Fruit fly (Drosophila melanogaster) whole organism, embryonic: Measurements from ENCODE around the gene Pfdn2.

Experiments
- Asciz ChIP-seq: fragments of 200-800 bp; sonication (Bioruptor generic); optimal IDR thresholded peaks from 2 replicates; lab custom pipeline; 2017; ENCODE audit warnings: missing biosample characterization, mild to moderate bottlenecking, missing genetic modification characterization, missing genetic modification reagents
- Awh ChIP-seq: fragments of 200-800 bp; sonication (Bioruptor generic); IDR thresholded peaks from 2 replicates; pipeline ENCODE4, ENCODE4 v1.3.6; 2022; ENCODE audit warnings: missing biosample characterization, missing genetic modification characterization
- B-H1 ChIP-seq: fragments of 200-800 bp; sonication (Bioruptor generic); IDR thresholded peaks from 3 replicates; pipeline ENCODE4 v1.3.6; 2022; ENCODE audit warnings: missing biosample characterization, missing genetic modification characterization
- Bteb2 ChIP-seq: fragments of 200-800 bp; sonication (Bioruptor generic); optimal IDR thresholded peaks from 2 replicates; lab custom pipeline; 2016; ENCODE audit warnings: missing biosample characterization, missing genetic modification characterization
- CG10654 ChIP-seq: fragments of 200-800 bp; sonication (Bioruptor generic); optimal IDR thresholded peaks from 2 replicates; lab custom pipeline; 2016; ENCODE audit warnings: missing biosample characterization, missing genetic modification characterization
- CG12299 ChIP-seq: fragments of 200-800 bp; sonication (Bioruptor generic); optimal IDR thresholded peaks from 2 replicates; lab custom pipeline; 2018; ENCODE audit warnings: missing biosample characterization, mild to moderate bottlenecking, missing genetic modification characterization
- CG12769 ChIP-seq: fragments of 200-800 bp; sonication (Bioruptor generic); optimal IDR thresholded peaks from 2 replicates; lab custom pipeline; 2019; ENCODE audit warnings: missing biosample characterization, mild to moderate bottlenecking, missing genetic modification characterization, moderate library complexity
- CG12942 ChIP-seq: fragments of 200-800 bp; sonication (Bioruptor generic); optimal IDR thresholded peaks from 3 replicates; lab custom pipeline; 2016; ENCODE audit warnings: missing biosample characterization, missing genetic modification characterization
- CG13287 ChIP-seq: fragments of 200-800 bp; sonication (Bioruptor generic); IDR thresholded peaks from 2 replicates; pipeline ENCODE4 v1.3.6; 2022; ENCODE audit warnings: missing biosample characterization, missing genetic modification characterization; ENCODE audit not compliant: partially characterized antibody
- CG13894 ChIP-seq: fragments of 200-800 bp; sonication (Bioruptor generic); optimal IDR thresholded peaks from 3 replicates; lab custom pipeline; 2018; ENCODE audit warnings: missing biosample characterization, mild to moderate bottlenecking, missing genetic modification characterization, moderate library complexity
- CG14710 ChIP-seq: fragments of 200-800 bp; sonication (Bioruptor generic); optimal IDR thresholded peaks from 3 replicates; lab custom pipeline; 2019; ENCODE audit warnings: missing biosample characterization, mild to moderate bottlenecking, missing genetic modification characterization, moderate library complexity
- CG15479 ChIP-seq: fragments of 200-800 bp; sonication (Bioruptor generic); optimal IDR thresholded peaks from 3 replicates; lab custom pipeline; 2019; ENCODE audit warnings: missing biosample characterization, mild to moderate bottlenecking, missing genetic modification characterization, moderate library complexity
- CG15514 ChIP-seq: fragments of 200-800 bp; sonication (Bioruptor generic); optimal IDR thresholded peaks from 3 replicates; lab custom pipeline; 2017; ENCODE audit warnings: missing biosample characterization, missing genetic modification characterization, mild to moderate bottlenecking, moderate library complexity, missing genetic modification reagents
- CG16815 ChIP-seq: fragments of 200-800 bp; sonication (Bioruptor generic); optimal IDR thresholded peaks from 3 replicates; lab custom pipeline; 2017; ENCODE audit warnings: missing biosample characterization, mild to moderate bottlenecking, missing genetic modification characterization
- CG1832 ChIP-seq: fragments of 200-800 bp; sonication (Bioruptor generic); optimal IDR thresholded peaks from 2 replicates; lab custom pipeline; 2017; ENCODE audit warnings: missing biosample characterization, mild to moderate bottlenecking, missing genetic modification characterization, inconsistent platforms
- CG18476 ChIP-seq: fragments of 200-800 bp; sonication (Bioruptor generic); optimal IDR thresholded peaks from 2 replicates; lab custom pipeline; 2016; ENCODE audit warnings: missing biosample characterization, mild to moderate bottlenecking, missing genetic modification characterization
- CG2120 ChIP-seq: fragments of 200-800 bp; sonication (Bioruptor generic); optimal IDR thresholded peaks from 3 replicates; lab custom pipeline; 2016; ENCODE audit warnings: missing biosample characterization, missing genetic modification characterization
- CG2202 ChIP-seq: fragments of 200-800 bp; sonication (Bioruptor generic); optimal IDR thresholded peaks from 2 replicates; lab custom pipeline; 2018; ENCODE audit warnings: missing biosample characterization, mild to moderate bottlenecking, missing genetic modification characterization
- CG34376 ChIP-seq: fragments of 200-800 bp; sonication (Bioruptor generic); optimal IDR thresholded peaks from 2 replicates; lab custom pipeline; 2018; ENCODE audit warnings: missing biosample characterization, mild to moderate bottlenecking, missing genetic modification characterization
- CG6813 ChIP-seq: fragments of 200-800 bp; sonication (Bioruptor generic); optimal IDR thresholded peaks from 2 replicates; lab custom pipeline; 2017; ENCODE audit warnings: missing biosample characterization, missing genetic modification characterization, mild to moderate bottlenecking, moderate library complexity, missing genetic modification reagents
- CG7987 ChIP-seq: fragments of 200-800 bp; sonication (Bioruptor generic); optimal IDR thresholded peaks from 2 replicates; lab custom pipeline; 2018; ENCODE audit warnings: missing biosample characterization, mild to moderate bottlenecking, missing genetic modification characterization, moderate library complexity
- CG8089 ChIP-seq: fragments of 200-800 bp; sonication (Bioruptor generic); optimal IDR thresholded peaks from 3 replicates; lab custom pipeline; 2016; ENCODE audit warnings: missing biosample characterization, missing genetic modification characterization
- Camta ChIP-seq: fragments of 200-800 bp; sonication (Bioruptor generic); optimal IDR thresholded peaks from 2 replicates; lab custom pipeline; 2016; ENCODE audit warnings: missing biosample characterization, missing genetic modification characterization
- CoRest ChIP-seq: fragments of 200-800 bp; sonication (Bioruptor generic); optimal IDR thresholded peaks from 3 replicates; lab custom pipeline; 2018; ENCODE audit warnings: missing biosample characterization, mild to moderate bottlenecking, missing genetic modification characterization, moderate library complexity
- CrebB ChIP-seq: fragments of 200-800 bp; sonication (Bioruptor generic); optimal IDR thresholded peaks from 3 replicates; lab custom pipeline; 2018; ENCODE audit warnings: missing biosample characterization, mild to moderate bottlenecking, missing genetic modification characterization
- Ets97D ChIP-seq: fragments of 200-800 bp; sonication (Bioruptor generic); optimal IDR thresholded peaks from 3 replicates; lab custom pipeline; 2016; ENCODE audit warnings: missing biosample characterization, missing genetic modification characterization
- Hr39 ChIP-seq: fragments of >200 bp; optimal IDR thresholded peaks from 2 replicates; lab custom pipeline; 2017
- MBD-R2 ChIP-seq: fragments of 200-800 bp; sonication (Bioruptor generic); IDR thresholded peaks from 2 replicates; pipeline ENCODE4 v1.3.6; 2022; ENCODE audit warnings: missing biosample characterization, missing genetic modification characterization
- Nf-YC ChIP-seq: fragments of 200-800 bp; optimal IDR thresholded peaks from 3 replicates; lab custom pipeline; 2019; ENCODE audit warnings: missing biosample characterization, mild to moderate bottlenecking, missing genetic modification characterization, moderate library complexity
- Rfx ChIP-seq: fragments of 200-800 bp; sonication (Bioruptor generic); IDR thresholded peaks from 2 replicates; pipeline ENCODE4 v1.3.6; 2022; ENCODE audit warnings: missing biosample characterization, missing genetic modification characterization
- Taf1 ChIP-seq: fragments of 200-800 bp; sonication (Bioruptor generic); IDR thresholded peaks from 2 replicates; pipeline ENCODE4 v1.3.6; 2022; ENCODE audit warnings: missing biosample characterization, missing genetic modification characterization
- Xrp1 ChIP-seq: fragments of 200-800 bp; sonication (Bioruptor generic); IDR thresholded peaks from 2 replicates; pipeline ENCODE4 v1.3.6; 2022; ENCODE audit warnings: missing biosample characterization, missing genetic modification characterization
- abd-A ChIP-seq: fragments of 200-800 bp; sonication (Bioruptor generic); optimal IDR thresholded peaks from 3 replicates; lab custom pipeline; 2019; ENCODE audit warnings: missing biosample characterization, mild to moderate bottlenecking, missing genetic modification characterization, moderate library complexity
- az2 ChIP-seq: fragments of 200-800 bp; sonication (Bioruptor generic); optimal IDR thresholded peaks from 3 replicates; lab custom pipeline; 2016; ENCODE audit warnings: missing biosample characterization, missing genetic modification characterization
- fd102C ChIP-seq: fragments of 200-800 bp; sonication (Bioruptor generic); optimal IDR thresholded peaks from 2 replicates; lab custom pipeline; 2018; ENCODE audit warnings: missing biosample characterization, mild to moderate bottlenecking, missing genetic modification characterization, moderate library complexity
- fd3F ChIP-seq: fragments of 200-800 bp; sonication (Bioruptor generic); optimal IDR thresholded peaks from 2 replicates; lab custom pipeline; 2018; ENCODE audit warnings: missing biosample characterization, mild to moderate bottlenecking, missing genetic modification characterization, moderate library complexity
- h ChIP-seq: fragments of >200 bp; optimal IDR thresholded peaks from 2 replicates; lab custom pipeline; 2017
- her ChIP-seq: fragments of 200-800 bp; sonication (Bioruptor generic); optimal IDR thresholded peaks from 2 replicates; lab custom pipeline; 2016; ENCODE audit warnings: missing biosample characterization, missing genetic modification characterization
- kay ChIP-seq: fragments of 200-800 bp; sonication (Bioruptor generic); optimal IDR thresholded peaks from 2 replicates; lab custom pipeline; 2016; ENCODE audit warnings: missing biosample characterization, missing genetic modification characterization
- knrl ChIP-seq: fragments of 200-800 bp; sonication (Bioruptor generic); IDR thresholded peaks from 3 replicates; pipeline ENCODE4 v1.3.6; 2022; ENCODE audit warnings: missing biosample characterization, missing genetic modification characterization; ENCODE audit not compliant: partially characterized antibody
- maf-S ChIP-seq: fragments of 200-800 bp; sonication (Bioruptor generic); optimal IDR thresholded peaks from 2 replicates; lab custom pipeline; 2016; ENCODE audit warnings: missing biosample characterization, missing genetic modification characterization
- pfk ChIP-seq: fragments of 200-800 bp; sonication (Bioruptor generic); optimal IDR thresholded peaks from 2 replicates; lab custom pipeline; 2018; ENCODE audit warnings: missing biosample characterization, mild to moderate bottlenecking, missing genetic modification characterization, moderate library complexity
- phol ChIP-seq: fragments of 200-800 bp; sonication (Bioruptor generic); optimal IDR thresholded peaks from 3 replicates; lab custom pipeline; 2018; ENCODE audit warnings: missing biosample characterization, mild to moderate bottlenecking, missing genetic modification characterization, moderate library complexity
- run ChIP-seq: fragments of 200-800 bp; sonication (Bioruptor generic); optimal IDR thresholded peaks from 3 replicates; lab custom pipeline; 2018; ENCODE audit warnings: missing biosample characterization, mild to moderate bottlenecking, missing genetic modification characterization
- sc ChIP-seq, 3 experiments: fragments of >200 bp in 2 of 3; fragments of 200-800 bp in 1 of 3; sonication (Bioruptor generic) in 1 of 3; optimal IDR thresholded peaks; 2 replicates in 2 of 3; 3 replicates in 1 of 3; lab custom pipeline; 2017; ENCODE audit warnings: mild to moderate bottlenecking in 1 of 3, missing biosample characterization in 1 of 3, missing genetic modification characterization in 1 of 3, missing genetic modification reagents in 1 of 3
- sima ChIP-seq: fragments of 200-800 bp; sonication (Bioruptor generic); optimal IDR thresholded peaks from 2 replicates; lab custom pipeline; 2016; ENCODE audit warnings: missing biosample characterization, missing genetic modification characterization
- tap ChIP-seq: fragments of 200-800 bp; optimal IDR thresholded peaks from 3 replicates; lab custom pipeline; 2019; ENCODE audit warnings: missing biosample characterization, mild to moderate bottlenecking, missing genetic modification characterization, moderate library complexity
- trem ChIP-seq: fragments of 200-800 bp; optimal IDR thresholded peaks from 3 replicates; lab custom pipeline; 2019; ENCODE audit warnings: missing biosample characterization, mild to moderate bottlenecking, missing genetic modification characterization, moderate library complexity

Pfdn2 gene

DNA sequence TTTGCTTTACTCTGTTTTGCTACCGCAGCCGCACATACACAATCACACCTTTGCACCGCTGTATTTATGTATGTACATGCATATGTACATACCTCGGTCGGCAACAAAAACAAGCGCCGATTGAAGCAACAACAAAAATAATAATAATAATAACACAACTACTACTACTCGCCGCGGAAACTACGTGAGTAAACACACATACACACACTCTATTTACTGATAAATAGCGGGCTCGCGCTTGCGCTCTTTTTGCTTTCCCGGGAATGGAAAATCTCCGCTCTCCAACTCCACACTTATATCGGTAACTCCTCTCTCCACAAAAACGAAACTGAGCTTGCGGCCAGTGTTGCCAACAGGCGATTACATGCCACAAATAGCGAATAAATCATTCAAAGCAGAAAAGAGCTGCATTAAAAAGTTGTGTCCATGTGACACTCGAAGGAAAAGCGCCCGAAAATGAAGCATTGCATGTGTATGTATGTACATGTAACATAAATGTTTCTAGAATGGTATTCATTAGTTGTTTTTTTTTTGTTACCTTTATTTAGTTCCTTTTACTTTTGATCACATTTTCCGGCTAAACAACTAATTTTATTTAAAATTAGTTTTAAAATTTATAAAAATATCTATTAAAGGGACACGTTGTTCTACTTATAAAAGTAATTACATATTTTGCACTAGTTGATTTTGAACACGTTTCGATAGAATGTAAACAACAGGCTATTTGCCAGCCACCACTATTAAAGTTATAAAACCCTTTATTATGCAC lies 44.6 kb upstream of the Pfdn2 start (continued):
- TF ChIP-seq pfk (GFP tag; lab: Kevin White, UChicago) (peak; percentile 82), CrebB (tag; lab: Kevin White, UChicago) (peak; percentile 88), CG10654 (GFP tag; lab: Kevin White, UChicago) (peak; percentile 8), MBD-R2 (GFP tag; lab: Robert Waterston, UW) (peak; percentile 48; the same call in 1 of the 2 replicates), Nf-YC (tag; lab: Kevin White, UChicago) (peak; percentile 24), kay (GFP tag; lab: Kevin White, UChicago) (peak; percentile 5), CoRest (tag; lab: Kevin White, UChicago) (peak; percentile 46), CG14710 (tag; lab: Kevin White, UChicago) (peak; percentile 65), phol (tag; lab: Kevin White, UChicago) (peak; percentile 25), knrl (GFP tag; lab: Robert Waterston, UW) (no peak), az2 (GFP tag; lab: Kevin White, UChicago) (peak; percentile 18), CG13287 (GFP tag; lab: Robert Waterston, UW) (peak; percentile 53; the same call in 1 of the 2 replicates), Awh (GFP tag; lab: Robert Waterston, UW) (peak; percentile 67; the same call in 1 of the 2 replicates), h (lab: Kevin White, UChicago) (no peak), her (GFP tag; lab: Kevin White, UChicago) (peak; percentile 1), CG2120 (GFP tag; lab: Kevin White, UChicago) (peak; percentile 56), CG12769 (tag; lab: Kevin White, UChicago) (peak; percentile 91), CG18476 (GFP tag; lab: Kevin White, UChicago) (peak; percentile 46), maf-S (GFP tag; lab: Kevin White, UChicago) (peak; percentile 18), fd102C (peak; percentile 88), CG13894 (tag; lab: Kevin White, UChicago) (peak; percentile 81), tap (tag; lab: Kevin White, UChicago) (peak; percentile 66), sima (GFP tag; lab: Kevin White, UChicago) (no peak), CG6813 (peak; percentile 91), Bteb2 (GFP tag; lab: Kevin White, UChicago) (peak; percentile 41), Xrp1 (peak; percentile 86), trem (no peak), Camta (peak; percentile 77), Asciz (GFP tag; lab: Kevin White, UChicago) (peak; percentile 84), CG12299 (peak; percentile 87), CG7987 (peak; percentile 89), CG1832 (GFP tag; lab: Kevin White, UChicago) (no peak), Ets97D (peak; percentile 8), CG2202 (peak; percentile 69), CG34376 (GFP tag; lab: Kevin White, UChicago) (peak; percentile 95), CG8089 (GFP tag; lab: Kevin White, UChicago) (peak; percentile 74), abd-A (tag; lab: Kevin White, UChicago) (peak; percentile 98), run (tag; lab: Kevin White, UChicago) (peak; percentile 63), Hr39 (lab: Kevin White, UChicago) (no peak), Rfx (GFP tag; lab: Robert Waterston, UW) (peak; percentile 65; the same call in 1 of the 2 replicates), CG12942 (peak; percentile 44), fd3F (GFP tag; lab: Kevin White, UChicago) (peak; percentile 61), CG15479 (peak; percentile 86), Taf1 (no peak), B-H1 (no peak), CG16815 (peak; percentile 3), CG15514 (GFP tag; lab: Kevin White, UChicago) (peak; percentile 73), sc (optimal IDR thresholded peaks at IDR 0.05; lab: Kevin White, UChicago) (no peak), sc (GFP tag; optimal IDR thresholded peaks at IDR 0.05; lab: Kevin White, UChicago) (peak; percentile 73)
